Fruit fly (Drosophila melanogaster): ENCODE measurements around the gene SmydA-9.

DNA sequence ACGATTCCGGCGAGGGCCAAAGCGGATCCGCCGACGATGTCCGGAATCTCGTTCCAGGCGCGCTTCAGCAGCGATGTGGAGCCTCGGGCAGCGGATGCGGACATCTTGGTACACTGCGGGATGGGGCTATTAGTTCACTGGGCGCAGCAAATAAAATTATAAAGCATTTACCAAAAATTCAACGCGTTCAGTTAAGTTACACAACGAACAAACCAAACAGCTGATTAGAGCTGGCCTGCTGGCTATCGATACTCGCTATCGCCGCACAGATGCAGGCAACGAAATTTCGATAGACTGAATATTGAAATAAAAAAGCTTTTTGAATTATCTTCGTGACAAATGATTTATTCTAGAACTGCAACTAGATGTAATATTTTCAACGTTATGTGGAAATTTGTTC, 51.0 kb downstream of the SmydA-9 start, which contains the start of gene NdufA3:
- TF ChIP-seq gl (tag; optimal IDR thresholded peaks at IDR 0.05): no peak
- TF ChIP-seq D1 (tag; optimal IDR thresholded peaks at IDR 0.05): no peak
- no peak for TF ChIP-seq CG9948 (tag; optimal IDR thresholded peaks at IDR 0.05)

Measured in whole organism, pupa.